Fruit fly (Drosophila melanogaster) Kc167 (cell line): ENCODE measurements around the gene Tbc1d8-9.

Experiments
- Sin3A ChIP-seq: fragments of >200 bp; optimal IDR thresholded peaks from 2 replicates; lab custom pipeline; 2018; ENCODE audit warnings: missing external identifiers
- ttk ChIP-seq: sonication (Bioruptor generic); optimal IDR thresholded peaks from 2 replicates; lab custom pipeline; 2017; ENCODE audit warnings: missing external identifiers

dm6 chr3L:21356395-21356794, 12.9 kb upstream of the Tbc1d8-9 start, which contains the start of gene CG12971:
- TF ChIP-seq ttk (lab: Kevin White, UChicago) (no peak), Sin3A (lab: Kevin White, UChicago) (no peak)
